Worm (Caenorhabditis elegans): ENCODE measurements around the gene F28A10.7.

DNA sequence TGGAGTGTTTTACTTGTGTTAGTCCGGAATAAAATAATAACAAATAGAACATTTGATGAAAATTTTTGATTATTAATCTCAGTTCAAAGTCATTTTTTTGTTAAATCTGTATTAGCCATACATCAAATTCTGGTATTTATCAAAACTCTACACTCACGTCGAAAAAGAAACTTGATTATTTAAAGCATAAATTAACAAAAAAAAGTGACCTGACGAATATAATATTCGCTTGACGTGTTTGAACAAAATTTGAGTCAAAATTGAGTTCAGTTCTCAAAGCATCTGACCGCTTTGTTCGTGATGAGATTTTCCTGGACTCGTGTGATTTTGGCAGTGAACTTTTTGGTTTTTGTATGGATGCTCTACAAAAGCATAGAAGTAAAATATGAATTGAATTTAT is 22.0 kb downstream of the F28A10.7 start, which contains the start of gene F46F5.10:
- TF ChIP-seq dao-5 (tag; optimal IDR thresholded peaks at IDR 0.05): no peak
- no peak for TF ChIP-seq him-1 (tag; optimal IDR thresholded peaks at IDR 0.05)

All from whole organism, L4/young adult.